Worm (Caenorhabditis elegans) whole organism, L3 larva: ENCODE data around the gene pms-2.
A peak's percentile ranks its signal among the peaks of the same experiment; 100 is the strongest.

Source experiments
- R02D3.7 ChIP-seq: fragments of 150-350 bp; optimal IDR thresholded peaks from 2 replicates; lab custom pipeline; 2014; ENCODE audit warnings: missing biosample characterization, missing genetic modification characterization
- ZK546.5 ChIP-seq: sonication (generic microtip); optimal IDR thresholded peaks from 2 replicates; lab custom pipeline; 2017; ENCODE audit warnings: missing biosample characterization, missing genetic modification characterization
- aly-2 ChIP-seq: fragments of 150-350 bp; optimal IDR thresholded peaks from 2 replicates; lab custom pipeline; 2014; ENCODE audit warnings: missing biosample characterization, missing genetic modification characterization
- ama-1 ChIP-seq: fragments of 150-350 bp; optimal IDR thresholded peaks from 2 replicates; lab custom pipeline; 2018
- ceh-16 ChIP-seq: sonication (generic microtip); optimal IDR thresholded peaks from 2 replicates; lab custom pipeline; 2017; ENCODE audit warnings: missing biosample characterization, missing genetic modification characterization
- ceh-28 ChIP-seq: fragments of 150-350 bp; optimal IDR thresholded peaks from 2 replicates; lab custom pipeline; 2014; ENCODE audit warnings: missing biosample characterization, missing genetic modification reagents, missing genetic modification characterization
- ceh-82 ChIP-seq: fragments of 150-350 bp; optimal IDR thresholded peaks from 2 replicates; lab custom pipeline; 2014; ENCODE audit warnings: missing biosample characterization, missing genetic modification characterization
- ceh-9 ChIP-seq: sonication (generic microtip); optimal IDR thresholded peaks from 2 replicates; lab custom pipeline; 2018; ENCODE audit warnings: missing biosample characterization, missing genetic modification characterization
- daf-12 ChIP-seq: fragments of 150-350 bp; optimal IDR thresholded peaks from 2 replicates; lab custom pipeline; 2014; ENCODE audit warnings: missing biosample characterization, missing genetic modification reagents, missing genetic modification characterization
- egl-27 ChIP-seq: sonication (generic microtip); optimal IDR thresholded peaks from 4 replicates; lab custom pipeline; 2017; ENCODE audit warnings: missing biosample characterization, missing genetic modification reagents, missing genetic modification characterization
- egl-5 ChIP-seq: fragments of 150-350 bp; optimal IDR thresholded peaks from 2 replicates; lab custom pipeline; 2017; ENCODE audit warnings: missing biosample characterization, missing genetic modification reagents, missing genetic modification characterization, inconsistent platforms
- elt-1 ChIP-seq: fragments of 150-350 bp; optimal IDR thresholded peaks from 2 replicates; lab custom pipeline; 2014; ENCODE audit warnings: missing biosample characterization, missing genetic modification characterization
- elt-2 ChIP-seq: sonication (generic microtip); optimal IDR thresholded peaks from 2 replicates; lab custom pipeline; 2016; ENCODE audit warnings: missing genetic modification reagents, mild to moderate bottlenecking, missing genetic modification characterization, missing compliant biosample characterization
- elt-3 ChIP-seq, 3 experiments: fragments of 150-350 bp in 1 of 3; sonication (generic microtip) in 2 of 3; optimal IDR thresholded peaks; 2 replicates in 2 of 3; 4 replicates in 1 of 3; lab custom pipeline; 2014 to 2017; ENCODE audit warnings: missing biosample characterization in 3 of 3, missing genetic modification characterization in 3 of 3
- eor-1 ChIP-seq, 2 experiments: fragments of 150-350 bp; optimal IDR thresholded peaks; 2 replicates each; lab custom pipeline; 2014 to 2018; ENCODE audit warnings: missing biosample characterization in 2 of 2, missing genetic modification characterization in 2 of 2
- fkh-10 ChIP-seq: sonication (generic microtip); optimal IDR thresholded peaks from 2 replicates; lab custom pipeline; 2017; ENCODE audit warnings: missing biosample characterization, missing genetic modification reagents, missing genetic modification characterization
- fkh-2 ChIP-seq: fragments of 150-350 bp; optimal IDR thresholded peaks from 2 replicates; lab custom pipeline; 2014; ENCODE audit warnings: missing biosample characterization, missing genetic modification reagents, missing genetic modification characterization
- fos-1 ChIP-seq: fragments of 150-350 bp; optimal IDR thresholded peaks from 2 replicates; lab custom pipeline; 2014; ENCODE audit warnings: missing biosample characterization, missing genetic modification characterization
- hmg-11 ChIP-seq: sonication (generic microtip); optimal IDR thresholded peaks from 2 replicates; lab custom pipeline; 2016; ENCODE audit warnings: missing genetic modification characterization, missing compliant biosample characterization
- jun-1 ChIP-seq: fragments of 150-350 bp; optimal IDR thresholded peaks from 2 replicates; lab custom pipeline; 2014; ENCODE audit warnings: missing biosample characterization, missing genetic modification reagents, missing genetic modification characterization
- lin-15B ChIP-seq: fragments of 150-350 bp; optimal IDR thresholded peaks from 2 replicates; lab custom pipeline; 2014; ENCODE audit warnings: missing biosample characterization, missing genetic modification characterization
- lin-39 ChIP-seq: fragments of 150-350 bp; optimal IDR thresholded peaks from 2 replicates; lab custom pipeline; 2018; ENCODE audit warnings: missing biosample characterization, missing genetic modification reagents, missing genetic modification characterization
- lsy-12 ChIP-seq: sonication (generic microtip); optimal IDR thresholded peaks from 2 replicates; lab custom pipeline; 2016; ENCODE audit warnings: mild to moderate bottlenecking, missing genetic modification characterization, missing compliant biosample characterization
- mdl-1 ChIP-seq: fragments of 150-350 bp; optimal IDR thresholded peaks from 2 replicates; lab custom pipeline; 2014; ENCODE audit warnings: missing biosample characterization, missing genetic modification characterization
- mml-1 ChIP-seq: fragments of 150-350 bp; sonication (generic microtip); optimal IDR thresholded peaks from 3 replicates; lab custom pipeline; 2014; ENCODE audit warnings: missing biosample characterization, missing genetic modification characterization
- nfya-1 ChIP-seq: sonication (generic microtip); optimal IDR thresholded peaks from 2 replicates; lab custom pipeline; 2017; ENCODE audit warnings: missing genetic modification characterization, mild to moderate bottlenecking, missing compliant biosample characterization, antibody characterized with exemption, moderate library complexity; ENCODE audit not compliant: insufficient read depth
- nhr-11 ChIP-seq: fragments of 150-350 bp; optimal IDR thresholded peaks from 2 replicates; lab custom pipeline; 2014; ENCODE audit warnings: missing biosample characterization, missing genetic modification characterization
- nhr-12 ChIP-seq: fragments of 150-350 bp; optimal IDR thresholded peaks from 2 replicates; lab custom pipeline; 2014; ENCODE audit warnings: missing biosample characterization, missing genetic modification characterization
- nhr-23 ChIP-seq: fragments of 150-350 bp; optimal IDR thresholded peaks from 2 replicates; lab custom pipeline; 2014; ENCODE audit warnings: missing biosample characterization, missing genetic modification reagents, missing genetic modification characterization
- nhr-237 ChIP-seq: fragments of 150-350 bp; optimal IDR thresholded peaks from 2 replicates; lab custom pipeline; 2014; ENCODE audit warnings: missing biosample characterization, missing genetic modification characterization
- nhr-25 ChIP-seq: sonication (generic microtip); optimal IDR thresholded peaks from 2 replicates; lab custom pipeline; 2017; ENCODE audit warnings: missing biosample characterization, missing genetic modification characterization
- nhr-28 ChIP-seq: fragments of 150-350 bp; optimal IDR thresholded peaks from 2 replicates; lab custom pipeline; 2014; ENCODE audit warnings: missing biosample characterization, missing genetic modification characterization
- nhr-43 ChIP-seq: sonication (generic microtip); optimal IDR thresholded peaks from 2 replicates; lab custom pipeline; 2016; ENCODE audit warnings: mild to moderate bottlenecking, missing genetic modification characterization, missing compliant biosample characterization; ENCODE audit not compliant: poor library complexity, severe bottlenecking
- nhr-67 ChIP-seq: fragments of 150-350 bp; optimal IDR thresholded peaks from 2 replicates; lab custom pipeline; 2014; ENCODE audit warnings: missing biosample characterization, missing genetic modification characterization
- nhr-76 ChIP-seq: fragments of 150-350 bp; sonication (generic microtip); optimal IDR thresholded peaks from 5 replicates; lab custom pipeline; 2014; ENCODE audit warnings: missing biosample characterization, missing genetic modification characterization
- nhr-77 ChIP-seq: fragments of 150-350 bp; optimal IDR thresholded peaks from 2 replicates; lab custom pipeline; 2014; ENCODE audit warnings: missing biosample characterization, missing genetic modification characterization
- pha-4 ChIP-seq: fragments of 150-350 bp; optimal IDR thresholded peaks from 2 replicates; lab custom pipeline; 2014; ENCODE audit warnings: missing biosample characterization, missing genetic modification reagents, missing genetic modification characterization
- pqm-1 ChIP-seq: fragments of 150-350 bp; optimal IDR thresholded peaks from 2 replicates; lab custom pipeline; 2017; ENCODE audit warnings: missing biosample characterization, missing genetic modification characterization, inconsistent platforms
- sea-2 ChIP-seq: fragments of 150-350 bp; sonication (generic microtip); optimal IDR thresholded peaks from 4 replicates; lab custom pipeline; 2014; ENCODE audit warnings: missing biosample characterization, missing genetic modification reagents, missing genetic modification characterization
- skn-1 ChIP-seq: fragments of 150-350 bp; optimal IDR thresholded peaks from 2 replicates; lab custom pipeline; 2014; ENCODE audit warnings: missing biosample characterization, missing genetic modification characterization
- snpc-4 ChIP-seq: fragments of 150-350 bp; optimal IDR thresholded peaks from 2 replicates; lab custom pipeline; 2014; ENCODE audit warnings: missing biosample characterization, missing genetic modification characterization
- tbx-2 ChIP-seq: sonication (generic microtip); optimal IDR thresholded peaks from 2 replicates; lab custom pipeline; 2016; ENCODE audit warnings: mild to moderate bottlenecking, missing genetic modification characterization, missing compliant biosample characterization
- unc-39 ChIP-seq: sonication (generic microtip); optimal IDR thresholded peaks from 4 replicates; lab custom pipeline; 2017; ENCODE audit warnings: missing biosample characterization, missing genetic modification characterization
- unc-62 ChIP-seq: fragments of 150-350 bp; sonication (generic microtip); optimal IDR thresholded peaks from 4 replicates; lab custom pipeline; 2014; ENCODE audit warnings: missing biosample characterization, missing genetic modification reagents, missing genetic modification characterization
- zag-1 ChIP-seq: fragments of 150-350 bp; optimal IDR thresholded peaks from 2 replicates; lab custom pipeline; 2014; ENCODE audit warnings: missing biosample characterization, missing genetic modification characterization
- ztf-11 ChIP-seq: fragments of 150-350 bp; optimal IDR thresholded peaks from 2 replicates; lab custom pipeline; 2014; ENCODE audit warnings: missing biosample characterization, missing genetic modification characterization
- ztf-4 ChIP-seq: fragments of 150-350 bp; optimal IDR thresholded peaks from 2 replicates; lab custom pipeline; 2014; ENCODE audit warnings: missing biosample characterization, missing genetic modification characterization

The pms-2 gene

ce11 chrV:11580826-11581225 lies 10.4 kb upstream of the pms-2 start, which contains the start of gene srx-90:
TSS of gene srx-90 (plus strand) at chrV:11581126.
- TF ChIP-seq lsy-12 (tag; lab: Kevin White, UChicago) (no peak), nhr-43 (tag; lab: Kevin White, UChicago) (no peak), nhr-67 (tag; lab: Kevin White, UChicago) (no peak)
- TF ChIP-seq, all 47 proteins: peak for 0

- no peak for TF ChIP-seq lsy-12 (tag; lab: Kevin White, UChicago)
- TF ChIP-seq nhr-43 (tag; lab: Kevin White, UChicago): peak; percentile 39
- peak; percentile 39 for TF ChIP-seq pha-4
- TF ChIP-seq nfya-1: peak; percentile 27
- peak; percentile 11 for TF ChIP-seq pqm-1 (tag; lab: Kevin White, UChicago)
These were observed 4.2 kb upstream of the pms-2 start for ce11 chrV:11574563-11574962.

ce11 chrV:11572803-11573490 lies 2.5 kb upstream of the pms-2 start, which contains the start of the genes H12C20.7 and nhr-68:
TSS of gene H12C20.7 (minus strand) at chrV:11572990.
TSS of gene nhr-68 (plus strand) at chrV:11573440.
- TF ChIP-seq R02D3.7: peak; percentile 50
- no peak for TF ChIP-seq eor-1 (tag; optimal IDR thresholded peaks at IDR 0.05; lab: Kevin White, UChicago)
- TF ChIP-seq fkh-2: no peak
- TF ChIP-seq ZK546.5 (tag; lab: Kevin White, UChicago): no peak
- peak; percentile 77 for TF ChIP-seq skn-1 (tag; lab: Kevin White, UChicago)
- TF ChIP-seq hmg-11 (tag; lab: Kevin White, UChicago): no peak
- TF ChIP-seq pha-4: peak; percentile 95
- TF ChIP-seq fkh-10 (GFP tag; lab: Kevin White, UChicago): no peak
- no peak for TF ChIP-seq mml-1 (tag; lab: Kevin White, UChicago)
- peak; percentile 95 for TF ChIP-seq lsy-12 (tag; lab: Kevin White, UChicago)
- no peak for TF ChIP-seq nhr-11 (tag; lab: Kevin White, UChicago)
- TF ChIP-seq elt-1 (tag; lab: Kevin White, UChicago): peak; percentile 50
- peak; percentile 93 for TF ChIP-seq nhr-23 (tag; lab: Kevin White, UChicago)
- TF ChIP-seq egl-5: no peak
- TF ChIP-seq pqm-1 (tag; lab: Kevin White, UChicago): peak; percentile 99
- TF ChIP-seq nhr-28 (tag; lab: Kevin White, UChicago): peak; percentile 48
- no peak for TF ChIP-seq sea-2 (GFP tag; lab: Kevin White, UChicago)
- TF ChIP-seq ceh-9 (tag; lab: Kevin White, UChicago): no peak
- TF ChIP-seq egl-27 (tag; lab: Kevin White, UChicago): peak; percentile 72
- peak; percentile 91 for TF ChIP-seq jun-1
- peak; percentile 31 for TF ChIP-seq nhr-77 (tag; lab: Kevin White, UChicago)
- TF ChIP-seq ceh-82 (tag; lab: Kevin White, UChicago): no peak
- TF ChIP-seq fos-1: peak; percentile 60
- peak in 2 of 3 experiments; percentile 75 to 77 for TF ChIP-seq elt-3 (tag; optimal IDR thresholded peaks at IDR 0.05; lab: Kevin White, UChicago)
- TF ChIP-seq nhr-25 (tag; lab: Kevin White, UChicago): peak; percentile 94
- TF ChIP-seq daf-12 (tag; lab: Kevin White, UChicago): no peak
- TF ChIP-seq nhr-12 (tag; lab: Kevin White, UChicago): no peak
- TF ChIP-seq nfya-1: peak; percentile 65
- peak; percentile 52 for TF ChIP-seq ztf-4 (tag; lab: Kevin White, UChicago)
- TF ChIP-seq lin-39 (tag; lab: Kevin White, UChicago): no peak
- peak; percentile 99 for TF ChIP-seq nhr-43 (tag; lab: Kevin White, UChicago)
- TF ChIP-seq ceh-16 (tag; lab: Kevin White, UChicago): no peak
- TF ChIP-seq unc-62 (GFP tag; lab: Kevin White, UChicago): peak; percentile 22
- no peak for TF ChIP-seq ztf-11
- peak; percentile 76 for TF ChIP-seq mdl-1 (tag; lab: Kevin White, UChicago)
- no peak for TF ChIP-seq ama-1 (lab: Kevin White, UChicago)
- TF ChIP-seq snpc-4 (tag; lab: Kevin White, UChicago): no peak
- no peak for TF ChIP-seq unc-39
- TF ChIP-seq ceh-28 (tag; lab: Kevin White, UChicago): peak; percentile 52
- peak; percentile 9 for TF ChIP-seq nhr-76 (tag; lab: Kevin White, UChicago)
- TF ChIP-seq elt-2 (tag; lab: Kevin White, UChicago): peak; percentile 99
- no peak for TF ChIP-seq zag-1 (tag; lab: Kevin White, UChicago)
- TF ChIP-seq nhr-67 (tag; lab: Kevin White, UChicago): no peak
- peak; percentile 87 for TF ChIP-seq tbx-2 (tag; lab: Kevin White, UChicago)
- peak; percentile 23 for TF ChIP-seq lin-15B (tag; lab: Kevin White, UChicago)
- TF ChIP-seq nhr-237 (tag; lab: Kevin White, UChicago): no peak
- TF ChIP-seq aly-2 (tag; lab: Kevin White, UChicago): no peak
